Fruit fly (Drosophila melanogaster) whole organism, prepupa: ENCODE measurements around the gene CG2061.

Source experiments
- CG11762 ChIP-seq: fragments of 200-800 bp; sonication (Bioruptor generic); optimal IDR thresholded peaks from 3 replicates; lab custom pipeline; 2016; ENCODE audit warnings: missing biosample characterization, missing genetic modification characterization; ENCODE audit not compliant: insufficient read depth
- CG11902 ChIP-seq: fragments of 200-800 bp; sonication (Bioruptor generic); optimal IDR thresholded peaks from 3 replicates; lab custom pipeline; 2016; ENCODE audit warnings: missing biosample characterization, missing genetic modification characterization
- CG15336 ChIP-seq: fragments of 200-800 bp; sonication (Bioruptor generic); IDR thresholded peaks from 2 replicates; pipeline ENCODE4 v1.3.6; 2022; ENCODE audit warnings: missing biosample characterization, missing genetic modification characterization
- CG1621 ChIP-seq: fragments of 200-800 bp; sonication (Bioruptor generic); optimal IDR thresholded peaks from 3 replicates; lab custom pipeline; 2018; ENCODE audit warnings: missing biosample characterization, mild to moderate bottlenecking, missing genetic modification characterization
- CG3032 ChIP-seq: fragments of 200-800 bp; optimal IDR thresholded peaks from 2 replicates; lab custom pipeline; 2019; ENCODE audit warnings: missing biosample characterization, mild to moderate bottlenecking, missing genetic modification characterization, moderate library complexity
- CG34406 ChIP-seq: fragments of 200-800 bp; sonication (Bioruptor generic); optimal IDR thresholded peaks from 3 replicates; lab custom pipeline; 2016; ENCODE audit warnings: missing biosample characterization, missing genetic modification characterization
- CG3919 ChIP-seq: fragments of 200-800 bp; sonication (Bioruptor generic); optimal IDR thresholded peaks from 3 replicates; lab custom pipeline; 2016; ENCODE audit warnings: missing biosample characterization, missing genetic modification characterization
- CG6276 ChIP-seq: fragments of 200-800 bp; sonication (Bioruptor generic); optimal IDR thresholded peaks from 2 replicates; lab custom pipeline; 2017; ENCODE audit warnings: missing biosample characterization, mild to moderate bottlenecking, missing genetic modification characterization
- CG6808 ChIP-seq: fragments of 200-800 bp; sonication (Bioruptor generic); optimal IDR thresholded peaks from 3 replicates; lab custom pipeline; 2017; ENCODE audit warnings: missing biosample characterization, missing genetic modification characterization, mild to moderate bottlenecking, moderate library complexity, missing genetic modification reagents
- CG7368 ChIP-seq: fragments of 200-800 bp; sonication (Bioruptor generic); optimal IDR thresholded peaks from 3 replicates; lab custom pipeline; 2016; ENCODE audit warnings: missing biosample characterization, missing genetic modification characterization
- CG8319 ChIP-seq: fragments of 200-800 bp; sonication (Bioruptor generic); optimal IDR thresholded peaks from 3 replicates; lab custom pipeline; 2016; ENCODE audit warnings: missing biosample characterization, missing genetic modification characterization
- CG8632 ChIP-seq: fragments of 200-800 bp; sonication (Bioruptor generic); optimal IDR thresholded peaks from 3 replicates; lab custom pipeline; 2016; ENCODE audit warnings: missing biosample characterization, missing genetic modification characterization
- CG9139 ChIP-seq: fragments of 200-800 bp; sonication (Bioruptor generic); optimal IDR thresholded peaks from 3 replicates; lab custom pipeline; 2017; ENCODE audit warnings: missing biosample characterization, mild to moderate bottlenecking, missing genetic modification characterization
- Eip75B ChIP-seq: fragments of 200-800 bp; sonication (Bioruptor generic); optimal IDR thresholded peaks from 3 replicates; lab custom pipeline; 2016; ENCODE audit warnings: missing biosample characterization, missing genetic modification characterization
- Eip78C ChIP-seq: fragments of 200-800 bp; sonication (Bioruptor generic); peaks from one replicate; lab custom pipeline; 2016; ENCODE audit warnings: missing biosample characterization, missing genetic modification characterization
- Eip93F ChIP-seq: fragments of 200-800 bp; sonication (Bioruptor generic); optimal IDR thresholded peaks from 2 replicates; lab custom pipeline; 2016; ENCODE audit warnings: missing biosample characterization, mild to moderate bottlenecking, missing genetic modification characterization
- Ets96B ChIP-seq: fragments of 200-800 bp; optimal IDR thresholded peaks from 2 replicates; lab custom pipeline; 2019; ENCODE audit warnings: missing biosample characterization, mild to moderate bottlenecking, missing genetic modification characterization, moderate library complexity
- Gug ChIP-seq: fragments of 200-800 bp; sonication (Bioruptor generic); IDR thresholded peaks from 2 replicates; pipeline ENCODE4 v1.3.6; 2022; ENCODE audit warnings: missing biosample characterization, missing genetic modification characterization
- Hr38 ChIP-seq: sonication (Bioruptor generic); optimal IDR thresholded peaks from 2 replicates; lab custom pipeline; 2016; ENCODE audit warnings: missing biosample characterization, missing genetic modification characterization
- Hr39 ChIP-seq: fragments of 200-800 bp; sonication (Bioruptor generic); optimal IDR thresholded peaks from 2 replicates; lab custom pipeline; 2016; ENCODE audit warnings: missing biosample characterization, missing genetic modification characterization
- Hr4 ChIP-seq: fragments of 200-800 bp; sonication (Bioruptor generic); optimal IDR thresholded peaks from 3 replicates; lab custom pipeline; 2016; ENCODE audit warnings: missing biosample characterization, missing genetic modification characterization
- Met ChIP-seq: fragments of 200-800 bp; sonication (Bioruptor generic); optimal IDR thresholded peaks from 3 replicates; lab custom pipeline; 2016; ENCODE audit warnings: missing biosample characterization, missing genetic modification characterization
- OdsH ChIP-seq: fragments of 200-800 bp; sonication (Bioruptor generic); optimal IDR thresholded peaks from 3 replicates; lab custom pipeline; 2016; ENCODE audit warnings: missing biosample characterization, missing genetic modification characterization
- Smox ChIP-seq: fragments of 200-800 bp; sonication (Bioruptor generic); optimal IDR thresholded peaks from 3 replicates; lab custom pipeline; 2016; ENCODE audit warnings: missing biosample characterization, missing genetic modification characterization
- Sox102F ChIP-seq: fragments of 200-800 bp; sonication (Bioruptor generic); optimal IDR thresholded peaks from 2 replicates; lab custom pipeline; 2016; ENCODE audit warnings: missing biosample characterization, mild to moderate bottlenecking, missing genetic modification characterization
- Sox14 ChIP-seq: fragments of 200-800 bp; sonication (Bioruptor generic); optimal IDR thresholded peaks from 3 replicates; lab custom pipeline; 2016; ENCODE audit warnings: missing biosample characterization, missing genetic modification characterization
- Sox15 ChIP-seq: fragments of 200-800 bp; sonication (Bioruptor generic); optimal IDR thresholded peaks from 3 replicates; lab custom pipeline; 2016; ENCODE audit warnings: missing biosample characterization, missing genetic modification characterization
- achi ChIP-seq: fragments of 200-800 bp; sonication (Bioruptor generic); optimal IDR thresholded peaks from 3 replicates; lab custom pipeline; 2016; ENCODE audit warnings: missing biosample characterization, missing genetic modification characterization
- acj6 ChIP-seq: fragments of 200-800 bp; sonication (Bioruptor generic); optimal IDR thresholded peaks from 3 replicates; lab custom pipeline; 2016; ENCODE audit warnings: missing biosample characterization, missing genetic modification characterization
- cyc ChIP-seq: fragments of 200-800 bp; sonication (Bioruptor generic); optimal IDR thresholded peaks from 3 replicates; lab custom pipeline; 2016; ENCODE audit warnings: missing biosample characterization, missing genetic modification characterization
- dac ChIP-seq: fragments of 200-800 bp; sonication (Bioruptor generic); optimal IDR thresholded peaks from 2 replicates; lab custom pipeline; 2017; ENCODE audit warnings: missing biosample characterization, mild to moderate bottlenecking, missing genetic modification characterization
- esn ChIP-seq: fragments of 200-800 bp; sonication (Bioruptor generic); optimal IDR thresholded peaks from 2 replicates; lab custom pipeline; 2016; ENCODE audit warnings: missing biosample characterization, mild to moderate bottlenecking, missing genetic modification characterization, moderate library complexity
- fd59A ChIP-seq: fragments of 200-800 bp; sonication (Bioruptor generic); optimal IDR thresholded peaks from 2 replicates; lab custom pipeline; 2017; ENCODE audit warnings: missing biosample characterization, mild to moderate bottlenecking, missing genetic modification characterization, missing genetic modification reagents
- fd85E ChIP-seq: fragments of 200-800 bp; sonication (Bioruptor generic); optimal IDR thresholded peaks from 3 replicates; lab custom pipeline; 2016; ENCODE audit warnings: missing biosample characterization, missing genetic modification characterization
- fkh ChIP-seq: fragments of 200-800 bp; sonication (Bioruptor generic); optimal IDR thresholded peaks from 3 replicates; lab custom pipeline; 2017; ENCODE audit warnings: missing biosample characterization, mild to moderate bottlenecking, missing genetic modification characterization, moderate library complexity
- net ChIP-seq: fragments of 200-800 bp; sonication (Bioruptor generic); optimal IDR thresholded peaks from 3 replicates; lab custom pipeline; 2016; ENCODE audit warnings: missing biosample characterization, missing genetic modification characterization
- ss ChIP-seq, 2 experiments: fragments of 200-800 bp; sonication (Bioruptor generic); optimal IDR thresholded peaks; 2 replicates in 1 of 2; 3 replicates in 1 of 2; lab custom pipeline; 2017 to 2018; ENCODE audit warnings: mild to moderate bottlenecking in 2 of 2, missing biosample characterization in 2 of 2, missing genetic modification characterization in 2 of 2, moderate library complexity in 1 of 2
- svp ChIP-seq: fragments of 200-800 bp; sonication (Bioruptor generic); peaks from one replicate; lab custom pipeline; 2016; ENCODE audit warnings: missing biosample characterization, missing genetic modification characterization
- topi ChIP-seq: fragments of 200-800 bp; sonication (Bioruptor generic); optimal IDR thresholded peaks from 3 replicates; lab custom pipeline; 2016; ENCODE audit warnings: missing biosample characterization, missing genetic modification characterization

Gene CG2061

dm6 chrX:11128828-11129227 is 36.5 kb downstream of the CG2061 start, which contains the start of gene SrpRalpha:
TSS of gene SrpRalpha (minus strand) at chrX:11129087.
- TF ChIP-seq esn (GFP tag; lab: Kevin White, UChicago) = peak; percentile 1
- TF ChIP-seq Hr39 (GFP tag; lab: Kevin White, UChicago) = no peak
- peak; percentile 99 for TF ChIP-seq achi
- no peak for TF ChIP-seq Sox14 (GFP tag; lab: Kevin White, UChicago)
- TF ChIP-seq CG15336 (GFP tag; lab: Robert Waterston, UW) = 0 out of 2 replicates have a peak, but pooled peaks have one; percentile 15

- TF ChIP-seq Hr39 (GFP tag; lab: Kevin White, UChicago) = no peak
- no peak for TF ChIP-seq fd85E (GFP tag; lab: Kevin White, UChicago)
- no peak for TF ChIP-seq Sox15 (GFP tag; lab: Kevin White, UChicago)
- TF ChIP-seq Eip75B (GFP tag; lab: Kevin White, UChicago) = no peak
- TF ChIP-seq CG3032 (tag; lab: Kevin White, UChicago) = no peak
- no peak for TF ChIP-seq CG7368 (GFP tag; lab: Kevin White, UChicago)
- no peak for TF ChIP-seq CG3919 (GFP tag; lab: Kevin White, UChicago)
- no peak for TF ChIP-seq Sox102F (GFP tag; lab: Kevin White, UChicago)
- TF ChIP-seq dac (GFP tag; lab: Kevin White, UChicago) = no peak
- TF ChIP-seq fd59A (GFP tag; lab: Kevin White, UChicago) = no peak
- no peak for TF ChIP-seq Hr38 (GFP tag; lab: Kevin White, UChicago)
- TF ChIP-seq Hr4 = no peak
- no peak for TF ChIP-seq CG1621 (tag; lab: Kevin White, UChicago)
- TF ChIP-seq, all 60 proteins: peak for 0
These were observed 40.0 kb downstream of the CG2061 start, which contains the start of gene CG44385 for dm6 chrX:11132312-11132711. TSS of gene CG44385 (minus strand) at chrX:11132412.

dm6 chrX:11135840-11136586 is 43.7 kb downstream of the CG2061 start:
- TF ChIP-seq OdsH (GFP tag; lab: Kevin White, UChicago) (no peak), Eip78C (GFP tag; lab: Kevin White, UChicago) (peak; percentile 5), CG8632 (GFP tag; lab: Kevin White, UChicago) (no peak), CG3919 (GFP tag; lab: Kevin White, UChicago) (no peak), CG6808 (GFP tag; lab: Kevin White, UChicago) (no peak), CG15336 (GFP tag; lab: Robert Waterston, UW) (0 out of 2 replicates have a peak, but pooled peaks have one; percentile 7), cyc (no peak), svp (GFP tag; lab: Kevin White, UChicago) (peak; percentile 41)
- TF ChIP-seq, all 60 proteins: peak for 3

dm6 chrX:11136587-11137512 is 44.6 kb downstream of the CG2061 start, which contains the start of gene Klp10A:
TSS of gene Klp10A (minus strand) at chrX:11137118.
- TF ChIP-seq net (GFP tag; lab: Kevin White, UChicago) (no peak), Eip75B (GFP tag; lab: Kevin White, UChicago) (no peak), CG8319 (GFP tag; lab: Kevin White, UChicago) (peak; percentile 2), Hr4 (no peak), CG11762 (GFP tag; lab: Kevin White, UChicago) (peak; percentile 1), CG3032 (tag; lab: Kevin White, UChicago) (no peak), Met (GFP tag; lab: Kevin White, UChicago) (peak; percentile 39), CG11902 (GFP tag; lab: Kevin White, UChicago) (no peak), Ets96B (tag; lab: Kevin White, UChicago) (no peak), Gug (GFP tag; lab: Robert Waterston, UW) (no peak), fkh (GFP tag; lab: Kevin White, UChicago) (peak; percentile 31), CG6276 (GFP tag; lab: Kevin White, UChicago) (no peak), CG7368 (GFP tag; lab: Kevin White, UChicago) (peak; percentile 34), topi (GFP tag; lab: Kevin White, UChicago) (peak; percentile 37), ss (GFP tag; optimal IDR thresholded peaks at IDR 0.05; lab: Kevin White, UChicago) (no peak), dac (GFP tag; lab: Kevin White, UChicago) (no peak), achi (peak; percentile 34), CG34406 (GFP tag; lab: Kevin White, UChicago) (no peak), cyc (peak; percentile 39), acj6 (GFP tag; lab: Kevin White, UChicago) (peak; percentile 4), CG3919 (GFP tag; lab: Kevin White, UChicago) (no peak), Eip93F (GFP tag; lab: Kevin White, UChicago) (no peak), esn (GFP tag; lab: Kevin White, UChicago) (peak; percentile 35), Hr39 (GFP tag; lab: Kevin White, UChicago) (peak; percentile 1), CG9139 (GFP tag; lab: Kevin White, UChicago) (peak; percentile 2), CG1621 (tag; lab: Kevin White, UChicago) (no peak), CG8632 (GFP tag; lab: Kevin White, UChicago) (no peak), Smox (GFP tag; lab: Kevin White, UChicago) (no peak)
